Fruit fly (Drosophila melanogaster) whole organism, embryonic: Measurements from ENCODE around the gene CG9775.

Source experiments
- C15 ChIP-seq: fragments of 200-800 bp; sonication (Bioruptor generic); IDR thresholded peaks from 3 replicates; pipeline ENCODE4 v1.3.6; 2022; ENCODE audit warnings: missing biosample characterization, missing genetic modification characterization
- CG10321 ChIP-seq: fragments of 200-800 bp; sonication (Bioruptor generic); IDR thresholded peaks from 2 replicates; pipeline ENCODE4 v1.3.6; 2022; ENCODE audit warnings: missing biosample characterization, missing genetic modification characterization
- CG11247 ChIP-seq: fragments of 200-800 bp; sonication (Bioruptor generic); IDR thresholded peaks from 2 replicates; pipeline ENCODE4 v1.3.6; 2022; ENCODE audit warnings: missing biosample characterization, missing genetic modification characterization
- CG11456 ChIP-seq: fragments of 200-800 bp; sonication (Bioruptor generic); IDR thresholded peaks from 3 replicates; pipeline ENCODE4 v1.3.6; 2022; ENCODE audit warnings: missing biosample characterization, missing genetic modification characterization
- CG14441 ChIP-seq: fragments of 200-800 bp; sonication (Bioruptor generic); IDR thresholded peaks from 2 replicates; pipeline ENCODE4 v1.3.6; 2022; ENCODE audit warnings: missing biosample characterization, missing genetic modification characterization
- CG14965 ChIP-seq: fragments of 200-800 bp; sonication (Bioruptor generic); optimal IDR thresholded peaks from 2 replicates; lab custom pipeline; 2016; ENCODE audit warnings: missing biosample characterization, missing genetic modification characterization, borderline replicate concordance
- CG17186 ChIP-seq: fragments of 200-800 bp; sonication (Bioruptor generic); optimal IDR thresholded peaks from 3 replicates; lab custom pipeline; 2017; ENCODE audit warnings: missing biosample characterization, missing genetic modification reagents, missing genetic modification characterization
- CG18011 ChIP-seq: fragments of 200-800 bp; sonication (Bioruptor generic); optimal IDR thresholded peaks from 2 replicates; lab custom pipeline; 2017; ENCODE audit warnings: missing biosample characterization, missing genetic modification characterization, mild to moderate bottlenecking, moderate library complexity, missing genotype
- CG18619 ChIP-seq: fragments of 200-800 bp; sonication (Bioruptor generic); optimal IDR thresholded peaks from 3 replicates; lab custom pipeline; 2017; ENCODE audit warnings: missing biosample characterization, mild to moderate bottlenecking, missing genetic modification characterization
- CG3163 ChIP-seq: fragments of 200-800 bp; sonication (Bioruptor generic); optimal IDR thresholded peaks from 3 replicates; lab custom pipeline; 2016; ENCODE audit warnings: missing biosample characterization, missing genetic modification characterization
- CG34376 ChIP-seq: fragments of 200-800 bp; sonication (Bioruptor generic); optimal IDR thresholded peaks from 2 replicates; lab custom pipeline; 2018; ENCODE audit warnings: missing biosample characterization, mild to moderate bottlenecking, missing genetic modification characterization
- CG34422 ChIP-seq: fragments of 200-800 bp; sonication (Bioruptor generic); IDR thresholded peaks from 3 replicates; pipeline ENCODE4 v1.3.6; 2022; ENCODE audit warnings: missing biosample characterization, missing genetic modification characterization
- CG4404 ChIP-seq: fragments of 200-800 bp; sonication (Bioruptor generic); IDR thresholded peaks from 2 replicates; pipeline ENCODE4 v1.3.6; 2022; ENCODE audit warnings: missing biosample characterization, missing genetic modification characterization
- CG7271 ChIP-seq: fragments of 200-800 bp; sonication (Bioruptor generic); optimal IDR thresholded peaks from 2 replicates; lab custom pipeline; 2018; ENCODE audit warnings: missing biosample characterization, mild to moderate bottlenecking, missing genetic modification characterization, moderate library complexity
- CG7987 ChIP-seq: fragments of 200-800 bp; sonication (Bioruptor generic); optimal IDR thresholded peaks from 2 replicates; lab custom pipeline; 2018; ENCODE audit warnings: missing biosample characterization, mild to moderate bottlenecking, missing genetic modification characterization, moderate library complexity
- CG9797 ChIP-seq: fragments of 200-800 bp; sonication (Bioruptor generic); optimal IDR thresholded peaks from 3 replicates; lab custom pipeline; 2018; ENCODE audit warnings: missing biosample characterization, mild to moderate bottlenecking, missing genetic modification characterization
- Chrac-16 ChIP-seq: fragments of 200-800 bp; sonication (Bioruptor generic); optimal IDR thresholded peaks from 3 replicates; lab custom pipeline; 2016; ENCODE audit warnings: missing biosample characterization, missing genetic modification characterization
- D19A ChIP-seq: fragments of 200-800 bp; optimal IDR thresholded peaks from 3 replicates; lab custom pipeline; 2019; ENCODE audit warnings: missing biosample characterization, mild to moderate bottlenecking, missing genetic modification characterization, moderate library complexity
- Dek ChIP-seq: fragments of 200-800 bp; sonication (Bioruptor generic); optimal IDR thresholded peaks from 3 replicates; lab custom pipeline; 2019; ENCODE audit warnings: missing biosample characterization, mild to moderate bottlenecking, missing genetic modification characterization, moderate library complexity
- Doc2 ChIP-seq: fragments of 200-800 bp; sonication (Bioruptor generic); IDR thresholded peaks from 2 replicates; pipeline ENCODE4 v1.3.6; 2022; ENCODE audit warnings: missing biosample characterization, missing genetic modification characterization
- Dp ChIP-seq: fragments of 200-800 bp; sonication (Bioruptor generic); optimal IDR thresholded peaks from 2 replicates; lab custom pipeline; 2018; ENCODE audit warnings: missing biosample characterization, mild to moderate bottlenecking, missing genetic modification characterization, moderate library complexity
- Dref ChIP-seq: fragments of 200-800 bp; sonication (Bioruptor generic); IDR thresholded peaks from 2 replicates; pipeline ENCODE4 v1.3.6; 2022; ENCODE audit warnings: missing biosample characterization, missing genetic modification characterization
- E2f2 ChIP-seq: fragments of 200-800 bp; sonication (Bioruptor generic); IDR thresholded peaks from 2 replicates; pipeline ENCODE4 v1.3.6; 2022; ENCODE audit warnings: missing biosample characterization, missing genetic modification characterization
- Gug ChIP-seq: fragments of 200-800 bp; sonication (Bioruptor generic); IDR thresholded peaks from 4 replicates; pipeline ENCODE4 v1.3.6; 2022; ENCODE audit warnings: missing biosample characterization, missing genetic modification characterization
- Hmx ChIP-seq: fragments of 200-800 bp; sonication (Bioruptor generic); optimal IDR thresholded peaks from 2 replicates; lab custom pipeline; 2016; ENCODE audit warnings: missing biosample characterization, missing genetic modification characterization
- Hr39 ChIP-seq: fragments of >200 bp; optimal IDR thresholded peaks from 2 replicates; lab custom pipeline; 2017
- Hr78 ChIP-seq, 2 experiments: fragments of 200-800 bp in 1 of 2; fragments of >200 bp in 1 of 2; sonication (Bioruptor generic) in 1 of 2; optimal IDR thresholded peaks; 2 replicates each; lab custom pipeline; 2017 to 2019; ENCODE audit warnings: missing biosample characterization in 2 of 2, missing genetic modification characterization in 2 of 2, mild to moderate bottlenecking in 1 of 2, moderate library complexity in 1 of 2
- Lpt ChIP-seq: fragments of >200 bp; optimal IDR thresholded peaks from 2 replicates; lab custom pipeline; 2018; ENCODE audit warnings: missing biosample characterization, missing genetic modification characterization
- NfI ChIP-seq: fragments of 200-800 bp; sonication (Bioruptor generic); optimal IDR thresholded peaks from 3 replicates; lab custom pipeline; 2018; ENCODE audit warnings: missing biosample characterization, mild to moderate bottlenecking, missing genetic modification characterization, moderate library complexity
- Sox100B ChIP-seq: fragments of 200-800 bp; sonication (Bioruptor generic); optimal IDR thresholded peaks from 3 replicates; lab custom pipeline; 2018; ENCODE audit warnings: missing biosample characterization, mild to moderate bottlenecking, missing genetic modification characterization
- Sry-δ ChIP-seq: fragments of 200-800 bp; sonication (Bioruptor generic); optimal IDR thresholded peaks from 2 replicates; lab custom pipeline; 2016; ENCODE audit warnings: missing biosample characterization, missing genetic modification characterization
- Ssrp ChIP-seq: fragments of 200-800 bp; sonication (Bioruptor generic); optimal IDR thresholded peaks from 2 replicates; lab custom pipeline; 2018; ENCODE audit warnings: missing biosample characterization, mild to moderate bottlenecking, missing genetic modification characterization, moderate library complexity
- Vsx1 ChIP-seq: fragments of 200-800 bp; sonication (Bioruptor generic); optimal IDR thresholded peaks from 2 replicates; lab custom pipeline; 2017; ENCODE audit warnings: missing biosample characterization, mild to moderate bottlenecking, missing genetic modification characterization, missing genetic modification reagents
- Xrp1 ChIP-seq: fragments of 200-800 bp; sonication (Bioruptor generic); IDR thresholded peaks from 2 replicates; pipeline ENCODE4 v1.3.6; 2022; ENCODE audit warnings: missing biosample characterization, missing genetic modification characterization
- ara ChIP-seq: fragments of 200-800 bp; sonication (Bioruptor generic); IDR thresholded peaks from 2 replicates; pipeline ENCODE4 v1.3.6; 2022; ENCODE audit warnings: missing biosample characterization, missing genetic modification characterization
- ase ChIP-seq: fragments of 200-800 bp; sonication (Bioruptor generic); IDR thresholded peaks from 3 replicates; pipeline ENCODE4 v1.3.6; 2022; ENCODE audit warnings: missing biosample characterization, missing genetic modification characterization
- bigmax ChIP-seq: fragments of 200-800 bp; sonication (Bioruptor generic); optimal IDR thresholded peaks from 2 replicates; lab custom pipeline; 2018; ENCODE audit warnings: missing biosample characterization, mild to moderate bottlenecking, missing genetic modification characterization
- chn ChIP-seq: fragments of 200-800 bp; sonication (Bioruptor generic); optimal IDR thresholded peaks from 2 replicates; lab custom pipeline; 2016; ENCODE audit warnings: missing biosample characterization, missing genetic modification characterization
- crc ChIP-seq: fragments of 200-800 bp; sonication (Bioruptor generic); optimal IDR thresholded peaks from 2 replicates; lab custom pipeline; 2016; ENCODE audit warnings: missing biosample characterization, missing genetic modification characterization
- dimm ChIP-seq: fragments of 200-800 bp; sonication (Bioruptor generic); IDR thresholded peaks from 2 replicates; pipeline ENCODE4 v1.3.6; 2022; ENCODE audit warnings: missing biosample characterization, missing genetic modification characterization
- dpn ChIP-seq, 2 experiments: fragments of 200-800 bp; sonication (Bioruptor generic); optimal IDR thresholded peaks; 3 replicates each; lab custom pipeline; 2016; ENCODE audit warnings: missing biosample characterization in 2 of 2, missing genetic modification characterization in 2 of 2
- dysf ChIP-seq: fragments of 200-800 bp; sonication (Bioruptor generic); IDR thresholded peaks from 3 replicates; pipeline ENCODE4 v1.3.6; 2022; ENCODE audit warnings: missing biosample characterization, missing genetic modification characterization
- ems ChIP-seq: fragments of 200-800 bp; sonication (Bioruptor generic); optimal IDR thresholded peaks from 3 replicates; lab custom pipeline; 2016; ENCODE audit warnings: missing biosample characterization, missing genetic modification characterization
- grn ChIP-seq: fragments of 200-800 bp; sonication (Bioruptor generic); optimal IDR thresholded peaks from 3 replicates; lab custom pipeline; 2017; ENCODE audit warnings: missing biosample characterization, missing genetic modification characterization
- hbn ChIP-seq: fragments of 200-800 bp; sonication (Bioruptor generic); IDR thresholded peaks from 2 replicates; pipeline ENCODE4 v1.3.6; 2022; ENCODE audit warnings: missing biosample characterization, missing genetic modification characterization; ENCODE audit not compliant: partially characterized antibody
- lov ChIP-seq, 2 experiments: fragments of 200-800 bp in 1 of 2; fragments of >200 bp in 1 of 2; sonication (Bioruptor generic) in 1 of 2; IDR thresholded peaks in 1 of 2; optimal IDR thresholded peaks in 1 of 2; 2 replicates in 1 of 2; 3 replicates in 1 of 2; pipeline versions ENCODE4 v1.3.6 to Lab custom; 2017 to 2022; ENCODE audit warnings: missing biosample characterization in 1 of 2, missing genetic modification characterization in 1 of 2
- luna ChIP-seq: fragments of 200-800 bp; sonication (Bioruptor generic); optimal IDR thresholded peaks from 2 replicates; lab custom pipeline; 2016; ENCODE audit warnings: missing biosample characterization, missing genetic modification characterization
- nau ChIP-seq: fragments of 200-800 bp; sonication (Bioruptor generic); optimal IDR thresholded peaks from 3 replicates; lab custom pipeline; 2017; ENCODE audit warnings: missing biosample characterization, mild to moderate bottlenecking, missing genetic modification characterization, missing genetic modification reagents
- pzg ChIP-seq: fragments of 200-800 bp; sonication (Bioruptor generic); optimal IDR thresholded peaks from 3 replicates; lab custom pipeline; 2018; ENCODE audit warnings: missing biosample characterization, mild to moderate bottlenecking, missing genetic modification characterization, moderate library complexity

CG9775 gene

DNA sequence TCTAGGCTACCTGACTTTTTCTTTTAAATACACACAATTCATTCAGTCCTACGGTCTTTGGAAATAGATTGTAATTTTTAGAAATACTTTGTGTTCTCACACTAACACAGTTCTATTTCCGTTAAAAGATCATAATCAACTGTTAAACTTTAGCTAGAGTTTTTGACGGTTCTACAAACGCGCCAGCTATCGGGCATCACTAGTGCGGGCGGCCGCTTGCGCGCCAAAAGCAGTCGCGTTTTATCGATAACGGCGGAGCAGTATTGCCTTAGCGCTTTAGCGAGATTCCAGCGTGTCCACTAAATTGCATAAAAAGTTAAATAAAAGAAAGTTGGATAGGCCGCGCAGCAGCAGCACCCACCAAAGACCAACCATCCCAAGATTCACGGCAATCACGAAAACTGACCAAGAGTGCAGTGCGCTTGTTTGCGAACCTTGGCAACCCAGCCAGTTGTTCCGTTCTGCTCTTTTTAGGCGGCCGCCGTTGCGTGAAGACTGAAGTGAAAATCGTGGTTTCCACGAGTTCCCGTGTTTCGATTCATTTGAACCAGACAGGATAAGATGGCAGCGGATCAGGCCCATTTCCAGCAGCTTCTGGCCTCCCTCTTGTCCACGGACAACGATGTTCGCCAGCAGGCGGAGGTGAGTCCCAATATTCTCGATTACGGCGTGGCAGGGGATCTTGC, 7.6 kb upstream of the CG9775 start, which contains the start of gene Karybeta3 (continued):
- peak; percentile 49 for TF ChIP-seq CG18619 (GFP tag; lab: Kevin White, UChicago)
- TF ChIP-seq dimm (GFP tag; lab: Robert Waterston, UW) = no peak
- TF ChIP-seq Chrac-16 (GFP tag; lab: Kevin White, UChicago) = peak; percentile 76
- TF ChIP-seq CG10321 (GFP tag; lab: Robert Waterston, UW) = no peak
- TF ChIP-seq Lpt (GFP tag; lab: Kevin White, UChicago) = no peak
- TF ChIP-seq hbn (GFP tag; lab: Robert Waterston, UW) = peak; percentile 57; the same call in 1 of the 2 replicates
- peak; percentile 81 for TF ChIP-seq Sry-δ (GFP tag; lab: Kevin White, UChicago)
- TF ChIP-seq D19A (tag; lab: Kevin White, UChicago) = peak; percentile 36
- peak; percentile 81 for TF ChIP-seq CG34376
- no peak for TF ChIP-seq C15
- peak; percentile 73 for TF ChIP-seq ara
- peak; percentile 97 for TF ChIP-seq CG17186 (GFP tag; lab: Kevin White, UChicago)
- TF ChIP-seq Ssrp = peak; percentile 47
- TF ChIP-seq E2f2 (GFP tag; lab: Robert Waterston, UW) = peak; percentile 96
- no peak for TF ChIP-seq bigmax (GFP tag; lab: Kevin White, UChicago)
- TF ChIP-seq Xrp1 (GFP tag; lab: Robert Waterston, UW) = peak; percentile 60
- peak; percentile 87 for TF ChIP-seq CG34422
- peak; percentile 39; the same call in 1 of the 2 replicates for TF ChIP-seq CG4404 (GFP tag; lab: Robert Waterston, UW)
- peak; percentile 77 for TF ChIP-seq CG14441
- peak; percentile 85 for TF ChIP-seq chn (GFP tag; lab: Kevin White, UChicago)
- peak; percentile 69 for TF ChIP-seq nau (GFP tag; lab: Kevin White, UChicago)
- peak; percentile 21 for TF ChIP-seq Sox100B
- TF ChIP-seq Gug (GFP tag; lab: Robert Waterston, UW) = peak; percentile 66
- peak; percentile 64 for TF ChIP-seq luna (GFP tag; lab: Kevin White, UChicago)
- TF ChIP-seq Hr78 (GFP tag; optimal IDR thresholded peaks at IDR 0.05; lab: Kevin White, UChicago) = no peak
- peak; percentile 78 for TF ChIP-seq grn
- TF ChIP-seq CG7987 (GFP tag; lab: Kevin White, UChicago) = peak; percentile 46
- TF ChIP-seq CG11456 = peak; percentile 80
- peak; percentile 83 for TF ChIP-seq ems (GFP tag; lab: Kevin White, UChicago)
- peak; percentile 83 for TF ChIP-seq pzg (GFP tag; lab: Kevin White, UChicago)
- no peak for TF ChIP-seq lov (optimal IDR thresholded peaks at IDR 0.05; lab: Kevin White, UChicago)
- no peak for TF ChIP-seq lov (GFP tag; IDR thresholded peaks at IDR 0.05; lab: Robert Waterston, UW)
- peak; percentile 28 for TF ChIP-seq crc (GFP tag; lab: Kevin White, UChicago)
- peak; percentile 71 for TF ChIP-seq CG3163 (GFP tag; lab: Kevin White, UChicago)
- TF ChIP-seq Hmx (GFP tag; lab: Kevin White, UChicago) = no peak
- TF ChIP-seq Dref (GFP tag; lab: Robert Waterston, UW) = peak; percentile 89
- peak; percentile 68; the same call in 1 of the 3 replicates for TF ChIP-seq ase
- TF ChIP-seq CG14965 = peak; percentile 35
- TF ChIP-seq dysf (GFP tag; lab: Robert Waterston, UW) = peak; percentile 78
- TF ChIP-seq CG9797 = peak; percentile 63
- TF ChIP-seq Dp (GFP tag; lab: Kevin White, UChicago) = peak; percentile 91
- TF ChIP-seq CG18011 (GFP tag; lab: Kevin White, UChicago) = peak; percentile 78
- peak; percentile 43 for TF ChIP-seq CG7271 (tag; lab: Kevin White, UChicago)
- TF ChIP-seq Vsx1 = no peak
- peak; percentile 73 for TF ChIP-seq NfI (GFP tag; lab: Kevin White, UChicago)
- peak; percentile 65 for TF ChIP-seq Dek (tag; lab: Kevin White, UChicago)
- TF ChIP-seq Doc2 (GFP tag; lab: Robert Waterston, UW) = no peak
- peak; percentile 64 to 83 for TF ChIP-seq dpn (GFP tag; optimal IDR thresholded peaks at IDR 0.05; lab: Kevin White, UChicago)
- peak; percentile 61; the same call in 1 of the 2 replicates for TF ChIP-seq CG11247 (GFP tag; lab: Robert Waterston, UW)
- no peak for TF ChIP-seq Hr39 (lab: Kevin White, UChicago)
